Fruit fly (Drosophila melanogaster) whole organism, embryonic: ENCODE data around the gene CG15882.

Experiments
- Asciz ChIP-seq: fragments of 200-800 bp; sonication (Bioruptor generic); optimal IDR thresholded peaks from 2 replicates; lab custom pipeline; 2017; ENCODE audit warnings: missing biosample characterization, mild to moderate bottlenecking, missing genetic modification characterization, missing genetic modification reagents
- C15 ChIP-seq: fragments of 200-800 bp; sonication (Bioruptor generic); IDR thresholded peaks from 3 replicates; pipeline ENCODE4 v1.3.6; 2022; ENCODE audit warnings: missing biosample characterization, missing genetic modification characterization
- CG10543 ChIP-seq: fragments of 200-800 bp; sonication (Bioruptor generic); optimal IDR thresholded peaks from 3 replicates; lab custom pipeline; 2017; ENCODE audit warnings: missing biosample characterization, mild to moderate bottlenecking, missing genetic modification characterization, moderate library complexity
- CG10979 ChIP-seq: fragments of 200-800 bp; sonication (Bioruptor generic); optimal IDR thresholded peaks from 2 replicates; lab custom pipeline; 2018; ENCODE audit warnings: missing biosample characterization, mild to moderate bottlenecking, missing genetic modification characterization, moderate library complexity
- CG13296 ChIP-seq: fragments of 200-800 bp; sonication (Bioruptor generic); optimal IDR thresholded peaks from 3 replicates; lab custom pipeline; 2018; ENCODE audit warnings: missing biosample characterization, mild to moderate bottlenecking, missing genetic modification characterization
- CG14710 ChIP-seq: fragments of 200-800 bp; sonication (Bioruptor generic); optimal IDR thresholded peaks from 3 replicates; lab custom pipeline; 2019; ENCODE audit warnings: missing biosample characterization, mild to moderate bottlenecking, missing genetic modification characterization, moderate library complexity
- CG16779 ChIP-seq: fragments of 200-800 bp; sonication (Bioruptor generic); IDR thresholded peaks from 2 replicates; pipeline ENCODE4 v1.3.6; 2022; ENCODE audit warnings: missing biosample characterization, missing genetic modification characterization
- CG16813 ChIP-seq: fragments of 200-800 bp; sonication (Bioruptor generic); IDR thresholded peaks from 3 replicates; pipeline ENCODE4 v1.3.6; 2022; ENCODE audit warnings: missing biosample characterization, missing genetic modification characterization; ENCODE audit not compliant: partially characterized antibody
- CG17361 ChIP-seq: fragments of 200-800 bp; sonication (Bioruptor generic); IDR thresholded peaks from 3 replicates; pipeline ENCODE4 v1.3.6; 2022; ENCODE audit warnings: missing biosample characterization, missing genetic modification characterization
- CG18262 ChIP-seq: fragments of 200-800 bp; optimal IDR thresholded peaks from 3 replicates; lab custom pipeline; 2019; ENCODE audit warnings: missing biosample characterization, mild to moderate bottlenecking, missing genetic modification characterization, moderate library complexity
- CG30403 ChIP-seq: fragments of 200-800 bp; sonication (Bioruptor generic); optimal IDR thresholded peaks from 3 replicates; lab custom pipeline; 2016; ENCODE audit warnings: missing biosample characterization, missing genetic modification characterization
- CG6765 ChIP-seq: fragments of 200-800 bp; sonication (Bioruptor generic); optimal IDR thresholded peaks from 3 replicates; lab custom pipeline; 2017; ENCODE audit warnings: missing biosample characterization, mild to moderate bottlenecking, missing genetic modification characterization
- CG7556 ChIP-seq: fragments of 200-800 bp; sonication (Bioruptor generic); optimal IDR thresholded peaks from 2 replicates; lab custom pipeline; 2017; ENCODE audit warnings: missing biosample characterization, mild to moderate bottlenecking, missing genetic modification characterization
- CG8924 ChIP-seq: fragments of 200-800 bp; optimal IDR thresholded peaks from 3 replicates; lab custom pipeline; 2019; ENCODE audit warnings: missing biosample characterization, mild to moderate bottlenecking, missing genetic modification characterization, moderate library complexity
- Hr78 ChIP-seq, 2 experiments: fragments of 200-800 bp in 1 of 2; fragments of >200 bp in 1 of 2; sonication (Bioruptor generic) in 1 of 2; optimal IDR thresholded peaks; 2 replicates each; lab custom pipeline; 2017 to 2019; ENCODE audit warnings: missing biosample characterization in 2 of 2, missing genetic modification characterization in 2 of 2, mild to moderate bottlenecking in 1 of 2, moderate library complexity in 1 of 2
- Lim3 ChIP-seq: fragments of 200-800 bp; sonication (Bioruptor generic); IDR thresholded peaks from 2 replicates; pipeline ENCODE4 v1.3.6; 2022; ENCODE audit warnings: missing biosample characterization, missing genetic modification characterization
- Oli ChIP-seq: fragments of 200-800 bp; sonication (Bioruptor generic); optimal IDR thresholded peaks from 2 replicates; lab custom pipeline; 2018; ENCODE audit warnings: missing biosample characterization, mild to moderate bottlenecking, missing genetic modification characterization, moderate library complexity
- Sox100B ChIP-seq: fragments of 200-800 bp; sonication (Bioruptor generic); optimal IDR thresholded peaks from 3 replicates; lab custom pipeline; 2018; ENCODE audit warnings: missing biosample characterization, mild to moderate bottlenecking, missing genetic modification characterization
- Spps ChIP-seq: fragments of 200-800 bp; sonication (Bioruptor generic); optimal IDR thresholded peaks from 2 replicates; lab custom pipeline; 2018; ENCODE audit warnings: missing biosample characterization, mild to moderate bottlenecking, missing genetic modification characterization
- bsh ChIP-seq, 2 experiments: fragments of 200-800 bp; sonication (Bioruptor generic); optimal IDR thresholded peaks; 2 replicates each; lab custom pipeline; 2017 to 2018; ENCODE audit warnings: mild to moderate bottlenecking in 2 of 2, missing biosample characterization in 2 of 2, missing genetic modification characterization in 2 of 2, moderate library complexity in 1 of 2
- cg ChIP-seq: fragments of 200-800 bp; sonication (Bioruptor generic); optimal IDR thresholded peaks from 3 replicates; lab custom pipeline; 2019; ENCODE audit warnings: missing biosample characterization, mild to moderate bottlenecking, missing genetic modification characterization, moderate library complexity
- chinmo ChIP-seq: fragments of 200-800 bp; sonication (Bioruptor generic); IDR thresholded peaks from 4 replicates; pipeline ENCODE4 v1.3.6; 2022; ENCODE audit warnings: missing biosample characterization, missing genetic modification characterization; ENCODE audit not compliant: partially characterized antibody
- chn ChIP-seq: fragments of 200-800 bp; sonication (Bioruptor generic); optimal IDR thresholded peaks from 2 replicates; lab custom pipeline; 2016; ENCODE audit warnings: missing biosample characterization, missing genetic modification characterization
- crol ChIP-seq: fragments of 200-800 bp; sonication (Bioruptor generic); IDR thresholded peaks from 2 replicates; pipeline ENCODE4 v1.3.6; 2022; ENCODE audit warnings: missing biosample characterization, missing genetic modification characterization
- dmrt99B ChIP-seq: fragments of 200-800 bp; sonication (Bioruptor generic); optimal IDR thresholded peaks from 2 replicates; lab custom pipeline; 2018; ENCODE audit warnings: missing biosample characterization, mild to moderate bottlenecking, missing genetic modification characterization, moderate library complexity
- fd102C ChIP-seq: fragments of 200-800 bp; sonication (Bioruptor generic); optimal IDR thresholded peaks from 2 replicates; lab custom pipeline; 2018; ENCODE audit warnings: missing biosample characterization, mild to moderate bottlenecking, missing genetic modification characterization, moderate library complexity
- gcm ChIP-seq: fragments of 200-800 bp; sonication (Bioruptor generic); optimal IDR thresholded peaks from 2 replicates; lab custom pipeline; 2019; ENCODE audit warnings: missing biosample characterization, mild to moderate bottlenecking, missing genetic modification characterization, moderate library complexity
- phol ChIP-seq: fragments of 200-800 bp; sonication (Bioruptor generic); optimal IDR thresholded peaks from 3 replicates; lab custom pipeline; 2018; ENCODE audit warnings: missing biosample characterization, mild to moderate bottlenecking, missing genetic modification characterization, moderate library complexity
- prd ChIP-seq, 3 experiments: fragments of >200 bp in 2 of 3; fragments of 200-800 bp in 1 of 3; sonication (Bioruptor generic) in 1 of 3; optimal IDR thresholded peaks in 2 of 3; IDR thresholded peaks in 1 of 3; 2 replicates in 2 of 3; 3 replicates in 1 of 3; pipeline versions ENCODE4 v1.3.6 to Lab custom; 2017 to 2022; ENCODE audit warnings: missing biosample characterization in 1 of 3, missing genetic modification characterization in 1 of 3
- pum ChIP-seq: fragments of 200-800 bp; sonication (Bioruptor generic); optimal IDR thresholded peaks from 2 replicates; lab custom pipeline; 2016; ENCODE audit warnings: missing biosample characterization, missing genetic modification characterization
- pzg ChIP-seq: fragments of 200-800 bp; sonication (Bioruptor generic); optimal IDR thresholded peaks from 3 replicates; lab custom pipeline; 2018; ENCODE audit warnings: missing biosample characterization, mild to moderate bottlenecking, missing genetic modification characterization, moderate library complexity
- ranshi ChIP-seq: fragments of 200-800 bp; sonication (Bioruptor generic); IDR thresholded peaks from 2 replicates; pipeline ENCODE4 v1.3.6; 2022; ENCODE audit warnings: missing biosample characterization, missing genetic modification characterization
- tna ChIP-seq: fragments of 200-800 bp; sonication (Bioruptor generic); IDR thresholded peaks from 2 replicates; pipeline ENCODE4 v1.3.6; 2022; ENCODE audit warnings: missing biosample characterization, missing genetic modification characterization; ENCODE audit not compliant: partially characterized antibody
- yki ChIP-seq: fragments of >200 bp; optimal IDR thresholded peaks from 3 replicates; lab custom pipeline; 2018
- z ChIP-seq: fragments of 200-800 bp; sonication (Bioruptor generic); IDR thresholded peaks from 3 replicates; pipeline ENCODE4 v1.3.6; 2022; ENCODE audit warnings: missing biosample characterization, missing genetic modification characterization

The CG15882 gene

DNA sequence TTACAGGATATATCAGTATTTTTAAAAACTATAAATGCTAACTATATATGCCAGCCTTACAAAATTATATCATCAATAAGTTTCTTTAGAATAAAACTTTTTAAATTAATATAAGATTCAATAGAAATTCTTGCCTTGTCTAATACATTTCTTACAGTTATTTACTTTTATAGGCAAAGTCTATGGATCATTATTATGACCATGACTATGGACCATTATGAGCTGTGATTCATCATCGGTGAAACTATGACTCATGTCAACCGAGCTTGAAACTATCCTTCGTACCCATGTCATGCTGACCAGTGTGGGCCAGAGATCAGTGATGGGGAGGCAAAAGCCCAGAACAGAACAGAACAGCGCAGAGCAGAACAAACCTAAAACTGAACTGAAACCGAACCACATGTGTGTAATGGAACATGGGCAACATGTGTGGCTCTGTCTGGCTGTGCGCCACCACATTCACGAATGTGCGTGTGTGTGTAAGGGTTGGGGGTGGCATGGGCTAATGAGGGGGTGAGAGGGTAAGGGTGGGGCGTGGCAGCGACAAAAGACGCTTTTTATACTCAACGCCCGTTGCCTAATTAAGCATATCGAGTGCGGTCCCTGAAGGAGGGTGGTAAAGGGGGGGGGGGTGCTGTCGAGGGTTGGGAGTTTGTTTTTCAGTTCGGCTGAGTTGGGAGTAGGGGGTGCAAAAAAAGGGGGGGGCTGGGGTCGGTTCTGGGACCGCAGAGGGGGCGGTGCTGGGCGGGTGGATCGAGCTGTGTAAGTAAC is 34.5 kb upstream of the CG15882 start (continued):
- TF ChIP-seq pzg (GFP tag; lab: Kevin White, UChicago) (no peak), ranshi (GFP tag; lab: Robert Waterston, UW) (0 out of 2 replicates have a peak, but pooled peaks have one; percentile 13), tna (GFP tag; lab: Robert Waterston, UW) (0 out of 2 replicates have a peak, but pooled peaks have one; percentile 29), CG16813 (GFP tag; lab: Robert Waterston, UW) (no peak), C15 (GFP tag; lab: Robert Waterston, UW) (no peak), crol (GFP tag; lab: Robert Waterston, UW) (peak; percentile 93), Spps (tag; lab: Kevin White, UChicago) (no peak), CG7556 (GFP tag; lab: Kevin White, UChicago) (peak; percentile 54), CG17361 (GFP tag; lab: Robert Waterston, UW) (peak; percentile 56; the same call in 2 of the 3 replicates), CG30403 (GFP tag; lab: Kevin White, UChicago) (no peak), CG8924 (no peak), CG10543 (GFP tag; lab: Kevin White, UChicago) (peak; percentile 11), phol (tag; lab: Kevin White, UChicago) (peak; percentile 19), cg (GFP tag; lab: Kevin White, UChicago) (peak; percentile 45), Lim3 (GFP tag; lab: Robert Waterston, UW) (no peak), Sox100B (GFP tag; lab: Kevin White, UChicago) (peak; percentile 53), bsh (GFP tag; optimal IDR thresholded peaks at IDR 0.05; lab: Kevin White, UChicago) (peak in 1 of 2 experiments; percentile 24), CG10979 (peak; percentile 10), CG14710 (peak; percentile 3), dmrt99B (tag; lab: Kevin White, UChicago) (peak; percentile 6), CG18262 (tag; lab: Kevin White, UChicago) (peak; percentile 53), Oli (peak; percentile 9), z (GFP tag; lab: Robert Waterston, UW) (no peak), chn (GFP tag; lab: Kevin White, UChicago) (no peak), Asciz (GFP tag; lab: Kevin White, UChicago) (no peak), prd (optimal IDR thresholded peaks at IDR 0.05; lab: Kevin White, UChicago) (no peak), prd (GFP tag; IDR thresholded peaks at IDR 0.05; lab: Robert Waterston, UW) (no peak), gcm (GFP tag; lab: Kevin White, UChicago) (no peak), fd102C (GFP tag; lab: Kevin White, UChicago) (no peak)

DNA sequence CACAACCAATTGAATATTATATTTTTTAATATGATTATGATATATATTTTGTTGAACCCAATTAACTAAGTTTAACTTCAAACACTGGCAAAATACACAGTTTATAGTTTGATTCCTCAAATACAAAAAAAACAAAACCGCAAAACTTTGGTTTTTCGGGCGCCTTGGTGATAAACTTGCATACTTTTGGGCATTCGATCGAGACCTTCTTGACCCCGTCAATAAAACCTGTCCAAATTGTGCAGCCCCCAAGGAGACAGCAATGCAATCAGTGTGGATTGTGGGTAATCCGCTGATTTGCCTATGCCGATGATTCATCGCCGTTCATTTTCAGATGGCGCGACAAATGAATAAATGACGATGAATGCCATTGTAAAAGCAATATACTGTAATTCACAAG is 33.3 kb upstream of the CG15882 start:
- no peak for TF ChIP-seq CG13296 (GFP tag; lab: Kevin White, UChicago)
- no peak for TF ChIP-seq CG6765 (GFP tag; lab: Kevin White, UChicago)
- no peak for TF ChIP-seq pum (GFP tag; lab: Kevin White, UChicago)
- TF ChIP-seq CG16779, result no peak
- no peak for TF ChIP-seq yki (lab: Kevin White, UChicago)
- 0 out of 4 replicates have a peak, but pooled peaks have one; percentile 27 for TF ChIP-seq chinmo (GFP tag; lab: Robert Waterston, UW)
- TF ChIP-seq Hr78 (GFP tag; optimal IDR thresholded peaks at IDR 0.05; lab: Kevin White, UChicago), result peak in 1 of 2 experiments; percentile 67
